Worm (Caenorhabditis elegans): ENCODE results near the gene osm-6.
A peak's percentile ranks its signal among the peaks of the same experiment; 100 is the strongest.

osm-6 gene

ce11 chrV:11958343-11959291 is 31.4 kb upstream of the osm-6 start, which contains the start of gene F58H1.5:
TSS of gene F58H1.5 (plus strand) at chrV:11958393.
- TF ChIP-seq aly-2 (tag; optimal IDR thresholded peaks at IDR 0.05) (no peak), ceh-9 (tag; optimal IDR thresholded peaks at IDR 0.05) (peak; percentile 26), nhr-11 (tag; optimal IDR thresholded peaks at IDR 0.05) (no peak)

ce11 chrV:11955617-11956016 is 28.4 kb upstream of the osm-6 start:
- TF ChIP-seq egl-5 (tag; optimal IDR thresholded peaks at IDR 0.05) (peak; percentile 10), ceh-16 (tag; optimal IDR thresholded peaks at IDR 0.05) (no peak), daf-12 (tag; optimal IDR thresholded peaks at IDR 0.05) (no peak)

- TF ChIP-seq pha-4 (tag; optimal IDR thresholded peaks at IDR 0.05) (no peak), fkh-10 (GFP tag; optimal IDR thresholded peaks at IDR 0.05) (peak; percentile 81), snpc-4 (tag; optimal IDR thresholded peaks at IDR 0.05) (no peak)
Observed at ce11 chrV:11953621-11954020, 26.4 kb upstream of the osm-6 start.

- no peak for TF ChIP-seq ZK546.5 (tag; optimal IDR thresholded peaks at IDR 0.05)
- no peak for TF ChIP-seq nhr-23 (tag; optimal IDR thresholded peaks at IDR 0.05)
- no peak for TF ChIP-seq elt-2 (tag; optimal IDR thresholded peaks at IDR 0.05)
- no peak for TF ChIP-seq skn-1 (tag; optimal IDR thresholded peaks at IDR 0.05)
- TF ChIP-seq nhr-67 (tag; optimal IDR thresholded peaks at IDR 0.05) = no peak
- TF ChIP-seq pha-4 (tag; optimal IDR thresholded peaks at IDR 0.05) = peak; percentile 12
- no peak for TF ChIP-seq elt-3 (tag; optimal IDR thresholded peaks at IDR 0.05)
Observed at ce11 chrV:11952854-11953447, 25.7 kb upstream of the osm-6 start.

ce11 chrV:11951227-11951626 is 24.0 kb upstream of the osm-6 start:
- TF ChIP-seq R02D3.7 (tag; optimal IDR thresholded peaks at IDR 0.05) = no peak
- TF ChIP-seq snpc-4 (tag; optimal IDR thresholded peaks at IDR 0.05) = no peak
- peak; percentile 67 for TF ChIP-seq pha-4 (tag; optimal IDR thresholded peaks at IDR 0.05)
- TF ChIP-seq elt-1 (tag; optimal IDR thresholded peaks at IDR 0.05) = no peak

ce11 chrV:11949509-11950117 is 22.4 kb upstream of the osm-6 start:
- TF ChIP-seq ceh-16 (tag; optimal IDR thresholded peaks at IDR 0.05) = no peak
- TF ChIP-seq lin-39 (tag; optimal IDR thresholded peaks at IDR 0.05) = peak; percentile 31

- TF ChIP-seq nhr-28 (tag; optimal IDR thresholded peaks at IDR 0.05) (no peak), eor-1 (tag; optimal IDR thresholded peaks at IDR 0.05) (no peak), lin-15B (tag; optimal IDR thresholded peaks at IDR 0.05) (no peak), nfya-1 (tag; optimal IDR thresholded peaks at IDR 0.05; ENCODE audit: insufficient read depth) (no peak), egl-5 (tag; optimal IDR thresholded peaks at IDR 0.05) (no peak), lin-39 (tag; optimal IDR thresholded peaks at IDR 0.05) (no peak), snpc-4 (tag; optimal IDR thresholded peaks at IDR 0.05) (no peak), nhr-23 (tag; optimal IDR thresholded peaks at IDR 0.05) (no peak)
Observed at ce11 chrV:11948581-11948980, 21.3 kb upstream of the osm-6 start.

- TF ChIP-seq lin-39 (tag; optimal IDR thresholded peaks at IDR 0.05) = no peak
Observed at ce11 chrV:11947414-11947954, 20.2 kb upstream of the osm-6 start.
